Fruit fly (Drosophila melanogaster): Measurements from ENCODE around the gene CG43844.

Gene CG43844

dm6 chr3R:21913447-21913846, 24.1 kb downstream of the CG43844 start, which contains the start of gene Qsox2:
Gene Qsox2, plus strand, starts transcription at chr3R:21913747.
- TF ChIP-seq CG3281 (GFP tag; optimal IDR thresholded peaks at IDR 0.05) (no peak), CG10959 (GFP tag; IDR thresholded peaks at IDR 0.05) (no peak), CG32532 (GFP tag; IDR thresholded peaks at IDR 0.05) (no peak), Awh (GFP tag; IDR thresholded peaks at IDR 0.05) (0 out of 2 replicates have a peak, but pooled peaks have one; percentile 11), crol (GFP tag; IDR thresholded peaks at IDR 0.05) (peak; percentile 51; the same call in 1 of the 2 replicates), Jarid2 (GFP tag; optimal IDR thresholded peaks at IDR 0.05) (peak; percentile 37), CG4617 (GFP tag; optimal IDR thresholded peaks at IDR 0.05; ENCODE audit: borderline replicate concordance) (no peak), CG3995 (GFP tag; optimal IDR thresholded peaks at IDR 0.05) (no peak), Rfx (GFP tag; IDR thresholded peaks at IDR 0.05) (peak; percentile 6; the same call in 1 of the 2 replicates), sr (GFP tag; IDR thresholded peaks at IDR 0.05) (no peak), chinmo (GFP tag; IDR thresholded peaks at IDR 0.05; ENCODE audit: partially characterized antibody) (0 out of 4 replicates have a peak, but pooled peaks have one; percentile 21)

dm6 chr3R:21916987-21917386, 27.6 kb downstream of the CG43844 start:
- no peak for TF ChIP-seq sna (GFP tag; IDR thresholded peaks at IDR 0.05; ENCODE audit: partially characterized antibody)
- TF ChIP-seq aop (GFP tag; IDR thresholded peaks at IDR 0.05) = no peak
- no peak for TF ChIP-seq gro (GFP tag; optimal IDR thresholded peaks at IDR 0.05)
- TF ChIP-seq CG1024 (GFP tag; IDR thresholded peaks at IDR 0.05) = no peak
- TF ChIP-seq Six4 (GFP tag; optimal IDR thresholded peaks at IDR 0.05) = no peak
- TF ChIP-seq CG6254 (GFP tag; optimal IDR thresholded peaks at IDR 0.05) = no peak
- no peak for TF ChIP-seq Atf3 (GFP tag; optimal IDR thresholded peaks at IDR 0.05)
- no peak for TF ChIP-seq gsb (GFP tag; IDR thresholded peaks at IDR 0.05)
- no peak for TF ChIP-seq Elba2 (GFP tag; optimal IDR thresholded peaks at IDR 0.05)
- TF ChIP-seq usp (GFP tag; optimal IDR thresholded peaks at IDR 0.05) = no peak
- no peak for TF ChIP-seq CG30431 (GFP tag; optimal IDR thresholded peaks at IDR 0.05)
- no peak for TF ChIP-seq Dref (GFP tag; IDR thresholded peaks at IDR 0.05)
- no peak for TF ChIP-seq al (GFP tag; IDR thresholded peaks at IDR 0.05)
- no peak for TF ChIP-seq Hr51 (GFP tag; optimal IDR thresholded peaks at IDR 0.05)
- TF ChIP-seq CG6654 (GFP tag; optimal IDR thresholded peaks at IDR 0.05) = no peak
- no peak for TF ChIP-seq danr (GFP tag; IDR thresholded peaks at IDR 0.05)
- no peak for TF ChIP-seq CG10274 (GFP tag; optimal IDR thresholded peaks at IDR 0.05)

dm6 chr3R:21920495-21920894, 31.2 kb downstream of the CG43844 start:
- TF ChIP-seq Rx (GFP tag; IDR thresholded peaks at IDR 0.05) (no peak), Drgx (GFP tag; IDR thresholded peaks at IDR 0.05) (0 out of 2 replicates have a peak, but pooled peaks have one; percentile 19)

dm6 chr3R:21921363-21922208, 32.2 kb downstream of the CG43844 start:
- TF ChIP-seq CG9437 (GFP tag; optimal IDR thresholded peaks at IDR 0.05) (peak; percentile 13), Gsc (GFP tag; IDR thresholded peaks at IDR 0.05) (no peak), lbe (GFP tag; optimal IDR thresholded peaks at IDR 0.05) (no peak), CG4282 (GFP tag; optimal IDR thresholded peaks at IDR 0.05) (no peak), CG1603 (tag; optimal IDR thresholded peaks at IDR 0.05) (no peak), CG4360 (GFP tag; IDR thresholded peaks at IDR 0.05) (no peak), psq (GFP tag; optimal IDR thresholded peaks at IDR 0.05) (no peak), jigr1 (GFP tag; IDR thresholded peaks at IDR 0.05) (no peak), Poxn (GFP tag; IDR thresholded peaks at IDR 0.05) (no peak), Atf-2 (GFP tag; optimal IDR thresholded peaks at IDR 0.05) (no peak), BtbVII (GFP tag; optimal IDR thresholded peaks at IDR 0.05) (no peak), CG3407 (GFP tag; optimal IDR thresholded peaks at IDR 0.05) (no peak), yki (optimal IDR thresholded peaks at IDR 0.05) (no peak), Max (GFP tag; optimal IDR thresholded peaks at IDR 0.05) (no peak), CG6813 (GFP tag; optimal IDR thresholded peaks at IDR 0.05) (no peak), CG2889 (GFP tag; IDR thresholded peaks at IDR 0.05) (no peak), BEAF-32 (GFP tag; optimal IDR thresholded peaks at IDR 0.05) (no peak), NK7.1 (GFP tag; optimal IDR thresholded peaks at IDR 0.05) (no peak)

Data from whole organism, embryonic.